Fruit fly (Drosophila melanogaster): ENCODE results near the gene beat-Vb.

Gene beat-Vb

dm6 chr3R:12981334-12982166 is 65.7 kb downstream of the beat-Vb start (continued):
- TF ChIP-seq HLHmδ (GFP tag; optimal IDR thresholded peaks at IDR 0.05) = no peak
- TF ChIP-seq CG6683 (GFP tag; optimal IDR thresholded peaks at IDR 0.05) = no peak
- peak; percentile 11 for TF ChIP-seq gcm2 (GFP tag; optimal IDR thresholded peaks at IDR 0.05)
- TF ChIP-seq Fer1 (GFP tag; optimal IDR thresholded peaks at IDR 0.05) = peak; percentile 72
- TF ChIP-seq ewg (GFP tag; optimal IDR thresholded peaks at IDR 0.05) = peak; percentile 43
- TF ChIP-seq CG8765 (GFP tag; IDR thresholded peaks at IDR 0.05) = no peak
- no peak for TF ChIP-seq cas (GFP tag; IDR thresholded peaks at IDR 0.05)
- TF ChIP-seq ro (GFP tag; IDR thresholded peaks at IDR 0.05) = no peak
- no peak for TF ChIP-seq CG1792 (GFP tag; optimal IDR thresholded peaks at IDR 0.05)
- no peak for TF ChIP-seq luna (GFP tag; optimal IDR thresholded peaks at IDR 0.05)
- TF ChIP-seq CG12219 (GFP tag; optimal IDR thresholded peaks at IDR 0.05) = peak; percentile 57
- no peak for TF ChIP-seq Dip3 (GFP tag; optimal IDR thresholded peaks at IDR 0.05)
- TF ChIP-seq Xrp1 (GFP tag; IDR thresholded peaks at IDR 0.05) = peak; percentile 59
- no peak for TF ChIP-seq BtbVII (GFP tag; optimal IDR thresholded peaks at IDR 0.05)
- TF ChIP-seq Doc3 (GFP tag; IDR thresholded peaks at IDR 0.05; ENCODE audit: partially characterized antibody) = no peak
- no peak for TF ChIP-seq corto (GFP tag; optimal IDR thresholded peaks at IDR 0.05)
- no peak for TF ChIP-seq CG33213 (GFP tag; optimal IDR thresholded peaks at IDR 0.05)
- TF ChIP-seq ci (GFP tag; IDR thresholded peaks at IDR 0.05) = peak; percentile 39; the same call in 1 of the 3 replicates
- TF ChIP-seq CG15514 (GFP tag; optimal IDR thresholded peaks at IDR 0.05) = peak; percentile 40
- peak; percentile 43; the same call in 1 of the 3 replicates for TF ChIP-seq CG7357 (GFP tag; IDR thresholded peaks at IDR 0.05)
- peak; percentile 50 for TF ChIP-seq Jarid2 (GFP tag; optimal IDR thresholded peaks at IDR 0.05)
- TF ChIP-seq pnt (GFP tag; optimal IDR thresholded peaks at IDR 0.05) = no peak
- TF ChIP-seq bbx (GFP tag; IDR thresholded peaks at IDR 0.05; ENCODE audit: partially characterized antibody) = no peak
- no peak for TF ChIP-seq HmgD (GFP tag; optimal IDR thresholded peaks at IDR 0.05)
- TF ChIP-seq CG17912 (GFP tag; optimal IDR thresholded peaks at IDR 0.05) = no peak
- no peak for TF ChIP-seq CG4328 (GFP tag; optimal IDR thresholded peaks at IDR 0.05)
- no peak for TF ChIP-seq trh (GFP tag; optimal IDR thresholded peaks at IDR 0.05)
- peak; percentile 86 for TF ChIP-seq onecut (GFP tag; IDR thresholded peaks at IDR 0.05)
- peak; percentile 80 for TF ChIP-seq sens (GFP tag)
- TF ChIP-seq Spps (tag; optimal IDR thresholded peaks at IDR 0.05) = no peak
- TF ChIP-seq grau (tag; optimal IDR thresholded peaks at IDR 0.05) = peak; percentile 77
- TF ChIP-seq H15 (GFP tag; IDR thresholded peaks at IDR 0.05) = no peak
- no peak for TF ChIP-seq CG2116 (GFP tag; optimal IDR thresholded peaks at IDR 0.05)
- TF ChIP-seq CG3163 (GFP tag; optimal IDR thresholded peaks at IDR 0.05) = no peak
- TF ChIP-seq CG13775 (GFP tag; optimal IDR thresholded peaks at IDR 0.05) = peak; percentile 60
- TF ChIP-seq PHDP (tag; optimal IDR thresholded peaks at IDR 0.05) = peak; percentile 67
- no peak for TF ChIP-seq CG16813 (GFP tag; IDR thresholded peaks at IDR 0.05; ENCODE audit: partially characterized antibody)
- TF ChIP-seq CG14860 (GFP tag; IDR thresholded peaks at IDR 0.05; ENCODE audit: partially characterized antibody) = no peak
- peak; percentile 60 for TF ChIP-seq ara (GFP tag; IDR thresholded peaks at IDR 0.05)
- TF ChIP-seq Usf (GFP tag; optimal IDR thresholded peaks at IDR 0.05) = peak; percentile 17
- TF ChIP-seq pho (GFP tag; optimal IDR thresholded peaks at IDR 0.05) = no peak
- TF ChIP-seq Tbp (GFP tag; optimal IDR thresholded peaks at IDR 0.05) = no peak
- no peak for TF ChIP-seq CG8089 (GFP tag; optimal IDR thresholded peaks at IDR 0.05)
- TF ChIP-seq yki (optimal IDR thresholded peaks at IDR 0.05) = no peak
- TF ChIP-seq CG5245 (GFP tag; optimal IDR thresholded peaks at IDR 0.05) = peak; percentile 17
- peak; percentile 56 for TF ChIP-seq CG4424 (GFP tag; optimal IDR thresholded peaks at IDR 0.05)

Measured in whole organism, embryonic.